Worm (Caenorhabditis elegans) whole organism, late embryonic: ENCODE data around the gene F11A5.16.

Experiments
- F13H6.1 ChIP-seq: sonication (generic microtip); optimal IDR thresholded peaks from 2 replicates; lab custom pipeline; 2016; ENCODE audit warnings: missing genetic modification characterization, missing compliant biosample characterization
- K02D7.2 ChIP-seq: sonication (generic microtip); optimal IDR thresholded peaks from 2 replicates; lab custom pipeline; 2017; ENCODE audit warnings: mild to moderate bottlenecking, missing genetic modification characterization, missing compliant biosample characterization
- T23F11.4 ChIP-seq: fragments of 200-800 bp; sonication (Bioruptor generic); optimal IDR thresholded peaks from 2 replicates; lab custom pipeline; 2018; ENCODE audit warnings: mild to moderate bottlenecking, missing genetic modification characterization, missing compliant biosample characterization
- ceh-19 ChIP-seq: fragments of 200-800 bp; sonication (Bioruptor generic); optimal IDR thresholded peaks from 2 replicates; lab custom pipeline; 2018; ENCODE audit warnings: mild to moderate bottlenecking, missing genetic modification characterization, missing compliant biosample characterization
- ceh-2 ChIP-seq: sonication (generic microtip); optimal IDR thresholded peaks from 2 replicates; lab custom pipeline; 2016; ENCODE audit warnings: missing genotype, missing genetic modification characterization, missing compliant biosample characterization
- ceh-24 ChIP-seq: sonication (generic microtip); optimal IDR thresholded peaks from 2 replicates; lab custom pipeline; 2016; ENCODE audit warnings: mild to moderate bottlenecking, missing genetic modification characterization, missing compliant biosample characterization
- ceh-30 ChIP-seq: fragments of 150-350 bp; optimal IDR thresholded peaks from 2 replicates; lab custom pipeline; 2014; ENCODE audit warnings: missing biosample characterization, missing genetic modification characterization
- ceh-34 ChIP-seq: sonication (generic microtip); optimal IDR thresholded peaks from 2 replicates; lab custom pipeline; 2016; ENCODE audit warnings: mild to moderate bottlenecking, missing genetic modification characterization, missing compliant biosample characterization
- ceh-6 ChIP-seq: fragments of 200-800 bp; sonication (Bioruptor generic); optimal IDR thresholded peaks from 2 replicates; lab custom pipeline; 2018; ENCODE audit warnings: mild to moderate bottlenecking, missing genetic modification characterization, missing compliant biosample characterization
- elt-2 ChIP-seq: sonication (generic microtip); optimal IDR thresholded peaks from 2 replicates; lab custom pipeline; 2016; ENCODE audit warnings: missing genetic modification reagents, missing genetic modification characterization, missing compliant biosample characterization
- ets-4 ChIP-seq: sonication (generic microtip); optimal IDR thresholded peaks from 2 replicates; lab custom pipeline; 2016; ENCODE audit warnings: missing genetic modification characterization, missing compliant biosample characterization
- eyg-1 ChIP-seq: sonication (generic microtip); optimal IDR thresholded peaks from 2 replicates; lab custom pipeline; 2016; ENCODE audit warnings: missing genotype, missing genetic modification characterization, missing compliant biosample characterization
- gmeb-2 ChIP-seq: sonication (generic microtip); optimal IDR thresholded peaks from 2 replicates; lab custom pipeline; 2016; ENCODE audit warnings: missing genetic modification characterization, inconsistent platforms, missing compliant biosample characterization
- hlh-13 ChIP-seq: fragments of 200-800 bp; sonication (Bioruptor generic); optimal IDR thresholded peaks from 2 replicates; lab custom pipeline; 2018; ENCODE audit warnings: mild to moderate bottlenecking, missing genetic modification characterization, missing compliant biosample characterization
- hlh-15 ChIP-seq: sonication (generic microtip); optimal IDR thresholded peaks from 2 replicates; lab custom pipeline; 2016; ENCODE audit warnings: missing genetic modification characterization, missing compliant biosample characterization
- hlh-30 ChIP-seq: sonication (generic microtip); optimal IDR thresholded peaks from 2 replicates; lab custom pipeline; 2017; ENCODE audit warnings: antibody characterized with exemption, missing genetic modification characterization, missing compliant biosample characterization; ENCODE audit not compliant: insufficient read depth
- hlh-6 ChIP-seq: sonication (generic microtip); optimal IDR thresholded peaks from 2 replicates; lab custom pipeline; 2016; ENCODE audit warnings: missing genotype, missing genetic modification characterization, missing compliant biosample characterization
- lim-6 ChIP-seq: sonication (generic microtip); optimal IDR thresholded peaks from 2 replicates; lab custom pipeline; 2016; ENCODE audit warnings: missing genetic modification characterization, missing compliant biosample characterization
- lin-11 ChIP-seq: fragments of 200-800 bp; sonication (Bioruptor generic); optimal IDR thresholded peaks from 2 replicates; lab custom pipeline; 2018; ENCODE audit warnings: mild to moderate bottlenecking, missing genetic modification characterization, missing compliant biosample characterization
- mec-3 ChIP-seq: sonication (generic microtip); optimal IDR thresholded peaks from 2 replicates; lab custom pipeline; 2016; ENCODE audit warnings: borderline replicate concordance, missing genetic modification characterization, missing compliant biosample characterization
- nfya-1 ChIP-seq: sonication (generic microtip); optimal IDR thresholded peaks from 2 replicates; lab custom pipeline; 2017; ENCODE audit warnings: missing genetic modification characterization, mild to moderate bottlenecking, missing compliant biosample characterization, antibody characterized with exemption, moderate library complexity
- nhr-11 ChIP-seq: fragments of 150-350 bp; optimal IDR thresholded peaks from 2 replicates; lab custom pipeline; 2014; ENCODE audit warnings: missing biosample characterization, missing genetic modification characterization
- nhr-232 ChIP-seq: sonication (generic microtip); optimal IDR thresholded peaks from 2 replicates; lab custom pipeline; 2016; ENCODE audit warnings: missing genetic modification characterization, missing compliant biosample characterization
- odd-2 ChIP-seq: sonication (generic microtip); optimal IDR thresholded peaks from 2 replicates; lab custom pipeline; 2017; ENCODE audit warnings: antibody characterized with exemption, mild to moderate bottlenecking, missing genetic modification characterization, missing compliant biosample characterization
- pat-9 ChIP-seq: fragments of 200-800 bp; sonication (Bioruptor generic); optimal IDR thresholded peaks from 2 replicates; lab custom pipeline; 2018; ENCODE audit warnings: mild to moderate bottlenecking, missing genetic modification characterization, moderate library complexity, missing compliant biosample characterization
- pha-4 ChIP-seq: fragments of 150-350 bp; optimal IDR thresholded peaks from 2 replicates; lab custom pipeline; 2018; ENCODE audit warnings: missing biosample characterization, missing genetic modification reagents, missing genetic modification characterization
- pqm-1 ChIP-seq: sonication (generic microtip); optimal IDR thresholded peaks from 2 replicates; lab custom pipeline; 2016; ENCODE audit warnings: missing genetic modification characterization, missing compliant biosample characterization
- rnt-1 ChIP-seq: sonication (generic microtip); optimal IDR thresholded peaks from 2 replicates; lab custom pipeline; 2016; ENCODE audit warnings: missing genetic modification characterization, missing compliant biosample characterization
- unc-3 ChIP-seq, 2 experiments: fragments of 200-800 bp in 1 of 2; sonication (Bioruptor generic) in 1 of 2; sonication (generic microtip) in 1 of 2; conservative IDR thresholded peaks in 1 of 2; optimal IDR thresholded peaks in 1 of 2; 2 replicates each; pipeline versions ENCODE4 v1.3.6 to Lab custom; 2016 to 2022; ENCODE audit warnings: missing compliant biosample characterization in 2 of 2, missing genetic modification characterization in 2 of 2, missing genetic modification reagents in 1 of 2

The F11A5.16 gene

DNA sequence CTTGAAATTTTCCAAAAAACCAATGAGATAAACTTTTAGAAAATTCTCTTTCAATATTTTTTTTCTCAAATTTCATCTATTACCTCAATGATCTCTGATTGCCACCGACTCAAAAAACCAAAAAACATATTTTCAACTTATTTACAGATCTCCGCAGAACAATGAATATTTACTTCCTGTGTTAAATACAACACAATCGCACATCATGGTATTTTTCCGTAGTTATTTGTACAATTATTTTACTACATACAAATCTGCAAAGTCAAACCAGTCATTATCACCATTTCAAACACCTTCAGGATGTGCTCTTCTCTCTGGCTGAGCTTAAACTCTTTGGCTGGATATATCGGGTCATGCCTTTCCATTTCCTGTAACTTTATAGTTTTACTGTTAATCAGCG is 44.8 kb upstream of the F11A5.16 start, which contains the start of gene str-108:
str-108 (plus strand) TSS at position 301 of the 400 bp plus-strand sequence.
- TF ChIP-seq pqm-1, result no peak
- no peak for TF ChIP-seq lin-11 (tag; lab: Kevin White, UChicago)
- no peak for TF ChIP-seq odd-2 (tag; lab: Kevin White, UChicago)
- no peak for TF ChIP-seq pat-9
- TF ChIP-seq nhr-11, result no peak
- TF ChIP-seq, all 69 proteins: peak for 0

- TF ChIP-seq mec-3 (tag; lab: Kevin White, UChicago), result no peak
- TF ChIP-seq T23F11.4 (GFP tag; lab: Kevin White, UChicago), result no peak
- no peak for TF ChIP-seq unc-3 (GFP tag; conservative IDR thresholded peaks at IDR 0.05; lab: Robert Waterston, UW)
- TF ChIP-seq unc-3 (tag; optimal IDR thresholded peaks at IDR 0.05; lab: Kevin White, UChicago), result no peak
- TF ChIP-seq ceh-19 (GFP tag; lab: Kevin White, UChicago), result no peak
- TF ChIP-seq nhr-232 (tag; lab: Kevin White, UChicago), result no peak
- no peak for TF ChIP-seq pat-9
- no peak for TF ChIP-seq hlh-6 (tag; lab: Kevin White, UChicago)
- TF ChIP-seq pqm-1, result no peak
- no peak for TF ChIP-seq hlh-30 (tag; lab: Kevin White, UChicago)
- TF ChIP-seq hlh-15, result no peak
- no peak for TF ChIP-seq nfya-1 (tag; lab: Kevin White, UChicago)
- TF ChIP-seq K02D7.2 (tag; lab: Kevin White, UChicago), result no peak
- no peak for TF ChIP-seq rnt-1 (tag; lab: Kevin White, UChicago)
- TF ChIP-seq ceh-6 (GFP tag; lab: Kevin White, UChicago), result no peak
- TF ChIP-seq gmeb-2 (tag; lab: Kevin White, UChicago), result no peak
Observed at ce11 chrV:16169026-16169425, 41.7 kb upstream of the F11A5.16 start, which contains the start of gene str-111. Gene str-111, minus strand, starts transcription at chrV:16169126.

DNA sequence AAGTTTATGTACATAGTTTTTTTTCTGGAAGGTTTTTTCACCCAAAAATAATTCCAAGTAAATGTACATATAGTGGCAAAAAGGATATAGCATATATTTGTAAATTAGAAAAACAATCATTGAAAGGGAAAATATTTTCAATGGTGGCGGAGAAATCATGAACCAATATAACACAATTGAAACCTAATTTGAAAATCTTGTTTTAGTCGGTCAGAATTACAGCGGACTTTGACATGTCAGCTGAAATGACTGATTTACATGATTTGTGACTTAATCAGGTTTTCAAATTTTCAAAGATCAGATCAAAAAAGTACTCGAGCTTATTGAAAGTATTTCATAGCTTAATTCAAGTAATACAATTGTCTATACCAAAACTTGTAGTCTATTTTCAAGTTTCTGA is 39.0 kb upstream of the F11A5.16 start, which contains the start of gene K05D4.9:
K05D4.9 (minus strand) TSS at position 101 of the 400 bp plus-strand sequence.
- TF ChIP-seq ceh-34 (tag; lab: Kevin White, UChicago) (no peak), ceh-2 (tag; lab: Kevin White, UChicago) (no peak), ceh-24 (no peak), pha-4 (no peak), F13H6.1 (tag; lab: Kevin White, UChicago) (no peak)

DNA sequence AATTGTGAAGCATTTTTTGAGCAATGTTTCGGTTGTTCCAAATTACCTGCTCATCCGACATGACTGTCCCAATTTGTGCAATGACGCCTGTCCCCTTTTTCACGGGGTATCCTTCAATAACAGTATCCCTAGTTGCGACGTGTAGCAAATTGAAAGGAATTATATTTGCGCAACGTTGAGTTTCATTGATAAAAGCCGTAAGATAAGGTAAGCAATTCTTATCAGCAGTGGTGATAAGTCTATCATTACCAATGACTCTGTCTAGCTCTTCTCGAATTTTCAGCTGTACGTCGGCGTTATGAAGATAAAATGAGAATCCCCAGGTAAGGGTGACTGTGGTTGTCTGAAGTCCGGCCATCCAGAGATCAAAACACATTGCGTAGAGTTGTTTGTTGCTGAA is 36.6 kb upstream of the F11A5.16 start:
- TF ChIP-seq elt-2 (peak; percentile 93), lim-6 (no peak), ets-4 (tag; lab: Kevin White, UChicago) (no peak)

DNA sequence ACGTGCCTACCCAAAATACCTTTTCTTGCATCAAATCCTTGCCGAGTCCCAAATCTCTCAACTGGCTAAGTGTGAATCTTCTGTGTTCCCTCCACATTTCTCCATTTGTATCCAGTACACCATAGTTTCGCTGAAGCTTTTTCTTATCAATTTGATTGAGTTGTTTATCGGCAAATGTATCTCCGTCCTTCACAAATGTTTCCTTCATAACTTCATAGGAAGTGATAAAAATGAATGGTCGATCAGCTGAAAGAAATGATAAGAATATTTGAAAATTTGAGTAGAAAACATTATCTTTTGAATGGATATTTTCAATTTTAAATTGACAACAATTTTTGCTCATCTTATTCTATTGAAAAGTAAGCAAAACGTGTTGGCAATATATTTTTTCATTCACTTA is 35.5 kb upstream of the F11A5.16 start:
- TF ChIP-seq elt-2 (peak; percentile 65), ceh-30 (tag; lab: Kevin White, UChicago) (no peak)

DNA sequence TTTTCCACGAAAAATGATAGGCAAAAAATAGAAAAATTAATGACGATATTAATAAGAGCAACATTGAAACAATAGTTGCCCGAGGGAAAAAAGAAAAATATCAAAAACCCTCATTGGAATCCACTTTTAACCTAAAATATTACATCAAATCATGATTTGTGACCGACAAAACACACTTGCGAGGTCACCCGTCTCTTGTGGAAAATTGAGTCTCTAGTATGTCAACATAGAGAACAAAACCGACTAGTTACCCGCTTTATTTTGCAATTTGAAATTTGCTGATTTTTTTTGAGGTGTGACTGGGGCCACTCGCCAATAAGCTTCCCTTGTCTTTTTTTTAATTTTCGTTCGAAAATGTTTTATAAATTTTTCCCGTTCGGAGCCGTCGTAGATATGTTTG is 35.0 kb upstream of the F11A5.16 start, which contains the start of gene cyp-33D1:
cyp-33D1 (minus strand) TSS at position 101 of the 400 bp plus-strand sequence.
- TF ChIP-seq eyg-1 (tag; lab: Kevin White, UChicago) (no peak), pqm-1 (no peak), ceh-30 (tag; lab: Kevin White, UChicago) (no peak)
- TF ChIP-seq, all 69 proteins: peak for 0

- no peak for TF ChIP-seq hlh-13 (GFP tag; lab: Kevin White, UChicago)
- TF ChIP-seq, all 69 proteins: peak for 0
Observed at ce11 chrV:16180350-16180749, 30.4 kb upstream of the F11A5.16 start, which contains the start of gene str-106. Gene str-106, plus strand, starts transcription at chrV:16180650.
